Worm (Caenorhabditis elegans): ENCODE data around the gene C25D7.5.

C25D7.5 gene

DNA sequence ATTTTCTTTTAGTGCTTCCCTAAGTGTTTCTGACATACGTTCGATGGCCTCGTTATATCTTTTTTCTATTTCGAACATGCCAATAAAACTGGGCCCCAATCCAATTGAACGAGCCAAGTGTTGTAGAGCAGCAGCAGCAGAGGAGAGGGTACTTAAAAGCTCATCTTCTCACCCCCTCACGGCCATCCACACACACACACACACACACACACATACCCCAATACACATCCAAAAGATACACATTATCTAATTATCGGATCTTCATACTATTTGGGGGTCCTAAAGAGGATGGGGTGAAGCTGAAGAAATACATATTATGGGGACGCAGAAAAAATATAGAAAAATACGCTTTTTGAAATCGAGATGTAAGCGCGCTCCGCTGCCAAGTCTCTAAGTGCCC lies 20.3 kb downstream of the C25D7.5 start:
- TF ChIP-seq pbrm-1 (GFP tag; IDR thresholded peaks at IDR 0.05): no peak
- no peak for TF ChIP-seq unc-130 (GFP tag; optimal IDR thresholded peaks at IDR 0.05)
- no peak for TF ChIP-seq ztf-22 (GFP tag; optimal IDR thresholded peaks at IDR 0.05)
- peak; percentile 69 for TF ChIP-seq ceh-27 (GFP tag; optimal IDR thresholded peaks at IDR 0.05)
- no peak for TF ChIP-seq aptf-2 (GFP tag; conservative IDR thresholded peaks at IDR 0.05)
- TF ChIP-seq mel-28 (tag; optimal IDR thresholded peaks at IDR 0.05; ENCODE audit: borderline replicate concordance): no peak
- TF ChIP-seq T07F8.4 (tag; optimal IDR thresholded peaks at IDR 0.05): no peak
- no peak for TF ChIP-seq ets-4 (GFP tag; optimal IDR thresholded peaks at IDR 0.05)

DNA sequence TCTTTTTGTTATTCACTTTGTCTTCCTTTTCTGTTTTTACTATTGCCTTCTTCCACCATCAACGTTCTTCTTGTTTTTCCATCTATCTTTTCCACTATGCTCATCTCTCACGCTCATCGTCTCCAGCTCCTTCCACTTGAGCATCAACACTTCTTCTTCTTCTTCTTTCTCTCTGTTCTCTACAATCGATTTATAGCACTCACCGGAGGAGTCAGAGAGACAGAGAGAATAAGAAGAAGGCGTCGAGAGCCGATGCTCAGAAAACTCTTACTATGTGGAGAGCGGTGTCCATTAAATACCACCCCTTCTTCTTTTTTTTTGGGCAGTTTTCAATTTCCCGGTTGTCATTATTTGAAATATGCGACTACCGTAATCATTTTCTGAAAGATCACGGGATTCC lies 22.5 kb downstream of the C25D7.5 start:
- no peak for TF ChIP-seq snpc-1.3 (tag; optimal IDR thresholded peaks at IDR 0.05; ENCODE audit: insufficient read depth)
- no peak for TF ChIP-seq mes-4 (tag; optimal IDR thresholded peaks at IDR 0.05)
- no peak for TF ChIP-seq ZK185.1 (tag; optimal IDR thresholded peaks at IDR 0.05; ENCODE audit: poor library complexity, severe bottlenecking)
- no peak for TF ChIP-seq F23B12.7 (tag; optimal IDR thresholded peaks at IDR 0.05; ENCODE audit: insufficient read depth)
- TF ChIP-seq lin-26 (GFP tag; IDR thresholded peaks at IDR 0.05): no peak
- TF ChIP-seq K12H6.12 (tag; optimal IDR thresholded peaks at IDR 0.05): peak; percentile 7
- TF ChIP-seq hmg-1.2 (GFP tag; IDR thresholded peaks at IDR 0.05): peak; percentile 27; the same call in 1 of the 2 replicates
- TF ChIP-seq ceh-27 (GFP tag; optimal IDR thresholded peaks at IDR 0.05): peak; percentile 55
- no peak for TF ChIP-seq attf-6 (GFP tag; IDR thresholded peaks at IDR 0.05)
- TF ChIP-seq snpc-1.1 (tag; optimal IDR thresholded peaks at IDR 0.05; ENCODE audit: insufficient read depth): no peak

DNA sequence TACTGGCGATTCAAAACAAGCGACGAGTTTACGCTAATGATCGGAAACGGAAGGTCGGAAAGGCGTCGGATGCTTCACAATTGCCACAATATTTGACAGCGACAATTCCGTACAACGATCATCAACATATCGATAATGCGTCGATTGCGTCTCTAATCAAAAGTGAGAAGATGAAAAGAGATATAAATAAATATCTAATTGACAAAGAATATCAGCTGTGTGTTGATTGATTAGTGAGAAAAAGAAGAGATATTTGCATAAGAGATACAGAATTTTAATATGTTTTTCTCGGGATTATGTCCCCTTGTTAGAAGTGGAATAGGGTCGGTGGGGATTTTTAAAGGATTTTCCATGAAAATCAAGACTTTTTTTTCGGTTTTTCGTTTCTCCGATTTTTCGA lies 26.1 kb downstream of the C25D7.5 start:
- TF ChIP-seq pha-4 (tag; optimal IDR thresholded peaks at IDR 0.05) (no peak), hmg-1.2 (GFP tag; IDR thresholded peaks at IDR 0.05) (no peak), hmg-20 (GFP tag; IDR thresholded peaks at IDR 0.05) (no peak), nhr-27 (tag; optimal IDR thresholded peaks at IDR 0.05) (no peak), lin-35 (GFP tag; optimal IDR thresholded peaks at IDR 0.05) (no peak), let-607 (tag; optimal IDR thresholded peaks at IDR 0.05) (no peak), rpc-1 (optimal IDR thresholded peaks at IDR 0.05) (no peak), rpc-1 (tag; optimal IDR thresholded peaks at IDR 0.05) (no peak)

DNA sequence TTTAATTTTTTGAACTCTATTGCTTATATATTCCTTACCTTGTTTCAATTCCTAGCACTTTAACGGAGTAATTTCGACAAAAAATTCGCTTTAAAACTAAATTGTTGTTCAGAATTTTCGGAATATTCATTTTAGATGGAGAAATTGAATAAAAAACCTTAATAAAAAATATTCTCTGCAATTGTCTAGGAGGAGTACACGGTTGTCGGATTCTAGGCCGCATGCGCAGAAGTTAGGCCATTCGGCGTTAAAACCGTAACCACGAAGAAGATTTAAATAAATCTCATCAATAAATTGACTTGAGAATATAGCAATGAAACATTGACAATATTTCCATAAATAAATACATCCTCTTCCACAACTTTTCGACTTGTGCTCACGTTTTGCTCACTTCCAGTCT lies 29.8 kb downstream of the C25D7.5 start, which contains the start of the genes C01G10.10 and C01G10.9:
Gene C01G10.10 (minus strand): TSS at position 151 of the 400 bp plus-strand sequence.
Gene C01G10.9 (plus strand): TSS at position 240 of the 400 bp plus-strand sequence.
- no peak for TF ChIP-seq F57C9.4 (tag; optimal IDR thresholded peaks at IDR 0.05)
- TF ChIP-seq lin-40 (tag; optimal IDR thresholded peaks at IDR 0.05): peak; percentile 50
- TF ChIP-seq lsl-1 (GFP tag; optimal IDR thresholded peaks at IDR 0.05): peak; percentile 19
- TF ChIP-seq cebp-1 (GFP tag; IDR thresholded peaks at IDR 0.05): no peak
- TF ChIP-seq cebp-1 (tag; optimal IDR thresholded peaks at IDR 0.05): peak; percentile 31
- peak; percentile 54 for TF ChIP-seq madf-6 (GFP tag; IDR thresholded peaks at IDR 0.05)
- no peak for TF ChIP-seq ceh-91 (GFP tag; IDR thresholded peaks at IDR 0.05)
- TF ChIP-seq ZK185.1 (tag; optimal IDR thresholded peaks at IDR 0.05; ENCODE audit: poor library complexity, severe bottlenecking): peak; percentile 76
- TF ChIP-seq dox-1 (GFP tag; IDR thresholded peaks at IDR 0.05): 0 out of 2 replicates have a peak, but pooled peaks have one; percentile 18
- TF ChIP-seq ceh-100 (GFP tag; IDR thresholded peaks at IDR 0.05): peak; percentile 43; the same call in 1 of the 2 replicates
- TF ChIP-seq F22D6.2 (tag; optimal IDR thresholded peaks at IDR 0.05): peak; percentile 8
- no peak for TF ChIP-seq snpc-1.1 (tag; optimal IDR thresholded peaks at IDR 0.05; ENCODE audit: insufficient read depth)
- TF ChIP-seq snpc-3.4 (tag; optimal IDR thresholded peaks at IDR 0.05): peak; percentile 18
- TF ChIP-seq mcd-1 (GFP tag; IDR thresholded peaks at IDR 0.05): peak; percentile 68
- peak; percentile 26; the same call in 1 of the 2 replicates for TF ChIP-seq F33H1.4 (GFP tag; IDR thresholded peaks at IDR 0.05)
- 0 out of 2 replicates have a peak, but pooled peaks have one; percentile 42 for TF ChIP-seq bed-2 (GFP tag; IDR thresholded peaks at IDR 0.05)
- peak; percentile 2 for TF ChIP-seq K12H6.12 (tag; optimal IDR thresholded peaks at IDR 0.05)
- peak in 1 of 3 experiments; percentile 30 for TF ChIP-seq lin-35 (GFP tag; optimal IDR thresholded peaks at IDR 0.05)
- peak; percentile 82 for TF ChIP-seq unc-130 (GFP tag; optimal IDR thresholded peaks at IDR 0.05)
- TF ChIP-seq T07F8.4 (tag; optimal IDR thresholded peaks at IDR 0.05): no peak
- TF ChIP-seq let-607 (tag; optimal IDR thresholded peaks at IDR 0.05): peak in 1 of 2 experiments; percentile 54
- TF ChIP-seq repo-1 (tag; optimal IDR thresholded peaks at IDR 0.05): no peak
- TF ChIP-seq snpc-4 (GFP tag; optimal IDR thresholded peaks at IDR 0.05): no peak
- peak in 2 of 4 experiments; percentile 32 to 54 for TF ChIP-seq snpc-4 (tag; optimal IDR thresholded peaks at IDR 0.05)
- no peak for TF ChIP-seq F52B5.7 (tag; optimal IDR thresholded peaks at IDR 0.05)
- TF ChIP-seq ceh-27 (GFP tag; optimal IDR thresholded peaks at IDR 0.05): peak; percentile 52

All from whole organism, young adult.